Fruit fly (Drosophila melanogaster) whole organism, embryonic: ENCODE results near the gene Sfp93F.
A peak's percentile ranks its signal among the peaks of the same experiment; 100 is the strongest.

ENCODE experiments used
- Abd-B ChIP-seq: fragments of 200-800 bp; sonication (Bioruptor generic); optimal IDR thresholded peaks from 2 replicates; lab custom pipeline; 2018; ENCODE audit warnings: missing biosample characterization, mild to moderate bottlenecking, missing genetic modification characterization, moderate library complexity
- Bgb ChIP-seq: fragments of 200-800 bp; sonication (Bioruptor generic); IDR thresholded peaks from 2 replicates; pipeline ENCODE4 v1.3.6; 2022; ENCODE audit warnings: missing biosample characterization, missing genetic modification characterization; ENCODE audit not compliant: partially characterized antibody
- Bteb2 ChIP-seq: fragments of 200-800 bp; sonication (Bioruptor generic); optimal IDR thresholded peaks from 2 replicates; lab custom pipeline; 2016; ENCODE audit warnings: missing biosample characterization, missing genetic modification characterization
- C15 ChIP-seq: fragments of 200-800 bp; sonication (Bioruptor generic); IDR thresholded peaks from 3 replicates; pipeline ENCODE4 v1.3.6; 2022; ENCODE audit warnings: missing biosample characterization, missing genetic modification characterization
- CG10209 ChIP-seq: fragments of 200-800 bp; sonication (Bioruptor generic); optimal IDR thresholded peaks from 3 replicates; lab custom pipeline; 2017; ENCODE audit warnings: missing biosample characterization, mild to moderate bottlenecking, missing genetic modification characterization, missing genetic modification reagents
- CG11456 ChIP-seq: fragments of 200-800 bp; sonication (Bioruptor generic); IDR thresholded peaks from 3 replicates; pipeline ENCODE4 v1.3.6; 2022; ENCODE audit warnings: missing biosample characterization, missing genetic modification characterization
- CG11723 ChIP-seq: fragments of 200-800 bp; sonication (Bioruptor generic); optimal IDR thresholded peaks from 2 replicates; lab custom pipeline; 2017; ENCODE audit warnings: missing biosample characterization, mild to moderate bottlenecking, missing genetic modification characterization
- CG15269 ChIP-seq: fragments of 200-800 bp; sonication (Bioruptor generic); optimal IDR thresholded peaks from 2 replicates; lab custom pipeline; 2018; ENCODE audit warnings: missing biosample characterization, mild to moderate bottlenecking, missing genetic modification characterization, moderate library complexity
- CG1647 ChIP-seq: fragments of 200-800 bp; sonication (Bioruptor generic); optimal IDR thresholded peaks from 3 replicates; lab custom pipeline; 2016; ENCODE audit warnings: missing biosample characterization, missing genetic modification characterization
- CG17186 ChIP-seq: fragments of 200-800 bp; sonication (Bioruptor generic); optimal IDR thresholded peaks from 3 replicates; lab custom pipeline; 2017; ENCODE audit warnings: missing biosample characterization, missing genetic modification reagents, missing genetic modification characterization
- CG17912 ChIP-seq: fragments of 200-800 bp; sonication (Bioruptor generic); optimal IDR thresholded peaks from 2 replicates; lab custom pipeline; 2018; ENCODE audit warnings: missing biosample characterization, mild to moderate bottlenecking, missing genetic modification characterization
- CG2120 ChIP-seq: fragments of 200-800 bp; sonication (Bioruptor generic); optimal IDR thresholded peaks from 3 replicates; lab custom pipeline; 2016; ENCODE audit warnings: missing biosample characterization, missing genetic modification characterization
- CG42726 ChIP-seq: fragments of 200-800 bp; sonication (Bioruptor generic); IDR thresholded peaks from 2 replicates; pipeline ENCODE4 v1.3.6; 2022; ENCODE audit warnings: missing biosample characterization, missing genetic modification characterization; ENCODE audit not compliant: partially characterized antibody
- CG5245 ChIP-seq: fragments of 200-800 bp; sonication (Bioruptor generic); optimal IDR thresholded peaks from 3 replicates; lab custom pipeline; 2016; ENCODE audit warnings: missing biosample characterization, missing genetic modification characterization
- CHES-1-like ChIP-seq: fragments of 200-800 bp; sonication (Bioruptor generic); optimal IDR thresholded peaks from 2 replicates; lab custom pipeline; 2016; ENCODE audit warnings: missing biosample characterization, missing genetic modification characterization
- D19A ChIP-seq: fragments of 200-800 bp; optimal IDR thresholded peaks from 3 replicates; lab custom pipeline; 2019; ENCODE audit warnings: missing biosample characterization, mild to moderate bottlenecking, missing genetic modification characterization, moderate library complexity
- Dfd ChIP-seq, 2 experiments: fragments of >200 bp; optimal IDR thresholded peaks; 2 replicates each; lab custom pipeline; 2017; ENCODE audit warnings: missing biosample characterization in 2 of 2, missing genetic modification characterization in 2 of 2
- Gsc ChIP-seq: fragments of 200-800 bp; sonication (Bioruptor generic); IDR thresholded peaks from 2 replicates; pipeline ENCODE4 v1.3.6; 2022; ENCODE audit warnings: missing biosample characterization, missing genetic modification characterization
- Gug ChIP-seq: fragments of 200-800 bp; sonication (Bioruptor generic); IDR thresholded peaks from 4 replicates; pipeline ENCODE4 v1.3.6; 2022; ENCODE audit warnings: missing biosample characterization, missing genetic modification characterization
- HHEX ChIP-seq: fragments of 200-800 bp; sonication (Bioruptor generic); optimal IDR thresholded peaks from 3 replicates; lab custom pipeline; 2017; ENCODE audit warnings: missing biosample characterization, mild to moderate bottlenecking, missing genetic modification characterization, missing genetic modification reagents
- HLH4C ChIP-seq: fragments of 200-800 bp; sonication (Bioruptor generic); IDR thresholded peaks from 3 replicates; pipeline ENCODE4 v1.3.6; 2022; ENCODE audit warnings: missing biosample characterization, missing genetic modification characterization; ENCODE audit not compliant: partially characterized antibody
- Hr3 ChIP-seq: fragments of 200-800 bp; sonication (Bioruptor generic); optimal IDR thresholded peaks from 3 replicates; lab custom pipeline; 2016; ENCODE audit warnings: missing biosample characterization, missing genetic modification characterization
- Lhr ChIP-seq: fragments of 200-800 bp; sonication (Bioruptor generic); optimal IDR thresholded peaks from 3 replicates; lab custom pipeline; 2017; ENCODE audit warnings: mild to moderate bottlenecking, missing biosample characterization, missing genetic modification reagents, missing genetic modification characterization
- Neu2 ChIP-seq: fragments of 200-800 bp; sonication (Bioruptor generic); optimal IDR thresholded peaks from 3 replicates; lab custom pipeline; 2016; ENCODE audit warnings: missing biosample characterization, missing genetic modification characterization, borderline replicate concordance
- Nf-YA ChIP-seq: fragments of 200-800 bp; sonication (Bioruptor generic); IDR thresholded peaks from 2 replicates; pipeline ENCODE4 v1.3.6; 2022; ENCODE audit warnings: missing biosample characterization, missing genetic modification characterization
- Nf-YC ChIP-seq: fragments of 200-800 bp; optimal IDR thresholded peaks from 3 replicates; lab custom pipeline; 2019; ENCODE audit warnings: missing biosample characterization, mild to moderate bottlenecking, missing genetic modification characterization, moderate library complexity
- Oaz ChIP-seq: fragments of 200-800 bp; sonication (Bioruptor generic); IDR thresholded peaks from 2 replicates; pipeline ENCODE4 v1.3.6; 2022; ENCODE audit warnings: missing biosample characterization, missing genetic modification characterization
- Optix ChIP-seq: fragments of 200-800 bp; sonication (Bioruptor generic); IDR thresholded peaks from 3 replicates; pipeline ENCODE4 v1.3.6; 2022; ENCODE audit warnings: missing biosample characterization, missing genetic modification characterization
- Poxn ChIP-seq: fragments of 200-800 bp; sonication (Bioruptor generic); IDR thresholded peaks from 2 replicates; pipeline ENCODE4 v1.3.6; 2022; ENCODE audit warnings: missing biosample characterization, missing genetic modification characterization
- Sin3A ChIP-seq: fragments of >200 bp; optimal IDR thresholded peaks from 2 replicates; lab custom pipeline; 2018
- Sox102F ChIP-seq: fragments of 200-800 bp; sonication (Bioruptor generic); optimal IDR thresholded peaks from 2 replicates; lab custom pipeline; 2018; ENCODE audit warnings: missing biosample characterization, mild to moderate bottlenecking, missing genetic modification characterization, moderate library complexity
- ac ChIP-seq: fragments of 200-800 bp; sonication (Bioruptor generic); optimal IDR thresholded peaks from 3 replicates; lab custom pipeline; 2017; ENCODE audit warnings: missing biosample characterization, mild to moderate bottlenecking, missing genetic modification characterization
- ash1 ChIP-seq: fragments of 200-800 bp; sonication (Bioruptor generic); optimal IDR thresholded peaks from 2 replicates; lab custom pipeline; 2018; ENCODE audit warnings: missing biosample characterization, mild to moderate bottlenecking, missing genetic modification characterization
- az2 ChIP-seq: fragments of 200-800 bp; sonication (Bioruptor generic); optimal IDR thresholded peaks from 3 replicates; lab custom pipeline; 2016; ENCODE audit warnings: missing biosample characterization, missing genetic modification characterization
- bsh ChIP-seq, 2 experiments: fragments of 200-800 bp; sonication (Bioruptor generic); optimal IDR thresholded peaks; 2 replicates each; lab custom pipeline; 2017 to 2018; ENCODE audit warnings: mild to moderate bottlenecking in 2 of 2, missing biosample characterization in 2 of 2, missing genetic modification characterization in 2 of 2, moderate library complexity in 1 of 2
- dati ChIP-seq: fragments of 200-800 bp; sonication (Bioruptor generic); IDR thresholded peaks from 2 replicates; pipeline ENCODE4 v1.3.6; 2022; ENCODE audit warnings: missing biosample characterization, missing genetic modification characterization
- dm ChIP-seq: fragments of 200-800 bp; sonication (Bioruptor generic); optimal IDR thresholded peaks from 3 replicates; lab custom pipeline; 2016; ENCODE audit warnings: missing biosample characterization, missing genetic modification characterization
- gcm2 ChIP-seq: fragments of 200-800 bp; sonication (Bioruptor generic); optimal IDR thresholded peaks from 2 replicates; lab custom pipeline; 2016; ENCODE audit warnings: missing biosample characterization, missing genetic modification characterization
- hkb ChIP-seq, 2 experiments: fragments of 200-800 bp in 1 of 2; fragments of >200 bp in 1 of 2; sonication (Bioruptor generic) in 1 of 2; IDR thresholded peaks in 1 of 2; optimal IDR thresholded peaks in 1 of 2; 2 replicates each; pipeline versions ENCODE4 v1.3.6 to Lab custom; 2017 to 2022; ENCODE audit warnings: missing biosample characterization in 1 of 2, missing genetic modification characterization in 1 of 2
- inv ChIP-seq: fragments of 200-800 bp; sonication (Bioruptor generic); IDR thresholded peaks from 2 replicates; pipeline ENCODE4 v1.3.6; 2022; ENCODE audit warnings: missing biosample characterization, missing genetic modification characterization; ENCODE audit not compliant: partially characterized antibody
- lbe ChIP-seq: fragments of 200-800 bp; sonication (Bioruptor generic); optimal IDR thresholded peaks from 2 replicates; lab custom pipeline; 2016; ENCODE audit warnings: missing biosample characterization, mild to moderate bottlenecking, missing genetic modification characterization
- lmd ChIP-seq: fragments of 200-800 bp; sonication (Bioruptor generic); IDR thresholded peaks from 2 replicates; pipeline ENCODE4 v1.3.6; 2022; ENCODE audit warnings: missing biosample characterization, missing genetic modification characterization
- onecut ChIP-seq: fragments of 200-800 bp; sonication (Bioruptor generic); IDR thresholded peaks from 2 replicates; pipeline ENCODE4 v1.3.6; 2022; ENCODE audit warnings: missing biosample characterization, missing genetic modification characterization
- pita ChIP-seq: fragments of 200-800 bp; sonication (Bioruptor generic); optimal IDR thresholded peaks from 2 replicates; lab custom pipeline; 2017; ENCODE audit warnings: missing biosample characterization, mild to moderate bottlenecking, missing genetic modification characterization
- psq ChIP-seq: fragments of 200-800 bp; sonication (Bioruptor generic); optimal IDR thresholded peaks from 2 replicates; lab custom pipeline; 2017; ENCODE audit warnings: missing biosample characterization, missing genetic modification characterization
- row ChIP-seq: fragments of 200-800 bp; sonication (Bioruptor generic); IDR thresholded peaks from 3 replicates; pipeline ENCODE4 v1.3.6; 2022; ENCODE audit warnings: missing biosample characterization, missing genetic modification characterization
- sens ChIP-seq: fragments of 200-800 bp; sonication (Bioruptor generic); peaks from one replicate; lab custom pipeline; 2016; ENCODE audit warnings: missing biosample characterization, missing genetic modification characterization
- sens-2 ChIP-seq: fragments of 200-800 bp; sonication (Bioruptor generic); IDR thresholded peaks from 2 replicates; pipeline ENCODE4 v1.3.6; 2022; ENCODE audit warnings: missing biosample characterization, missing genetic modification characterization
- stc ChIP-seq: fragments of 200-800 bp; sonication (Bioruptor generic); IDR thresholded peaks from 2 replicates; pipeline ENCODE4 v1.3.6; 2022; ENCODE audit warnings: missing biosample characterization, missing genetic modification characterization
- tgo ChIP-seq: fragments of 200-800 bp; sonication (Bioruptor generic); IDR thresholded peaks from 3 replicates; pipeline ENCODE4 v1.3.6; 2022; ENCODE audit warnings: missing biosample characterization, missing genetic modification characterization
- tna ChIP-seq: fragments of 200-800 bp; sonication (Bioruptor generic); IDR thresholded peaks from 2 replicates; pipeline ENCODE4 v1.3.6; 2022; ENCODE audit warnings: missing biosample characterization, missing genetic modification characterization; ENCODE audit not compliant: partially characterized antibody
- vfl ChIP-seq: fragments of 200-800 bp; sonication (Bioruptor generic); optimal IDR thresholded peaks from 2 replicates; lab custom pipeline; 2016; ENCODE audit warnings: missing biosample characterization, missing genetic modification characterization

The Sfp93F gene

DNA sequence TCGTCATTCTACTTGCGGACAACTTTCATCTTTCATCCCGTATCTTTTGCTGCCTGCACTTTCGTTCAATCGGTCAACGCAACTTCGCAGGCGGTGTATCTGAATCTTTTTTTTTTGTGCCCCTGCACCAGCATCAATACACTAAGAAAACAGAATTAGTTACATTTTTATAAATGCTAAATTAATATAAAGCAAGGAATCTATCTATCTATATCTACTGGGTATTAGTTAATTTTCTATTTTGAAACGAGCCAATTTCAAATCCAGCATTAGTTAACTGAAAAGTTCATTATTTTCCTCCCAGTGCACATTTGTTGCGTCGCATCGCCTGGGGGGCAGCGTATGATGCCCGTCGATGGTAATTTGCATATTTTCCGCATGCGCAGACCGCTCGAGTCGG lies 3.2 kb downstream of the Sfp93F start (continued):
- no peak for TF ChIP-seq Gug (GFP tag; lab: Robert Waterston, UW)
- no peak for TF ChIP-seq Dfd (GFP tag; optimal IDR thresholded peaks at IDR 0.05; lab: Kevin White, UChicago)
- no peak for TF ChIP-seq CHES-1-like (GFP tag; lab: Kevin White, UChicago)
- TF ChIP-seq CG5245 (GFP tag; lab: Kevin White, UChicago) = peak; percentile 3
- no peak for TF ChIP-seq stc (GFP tag; lab: Robert Waterston, UW)
- no peak for TF ChIP-seq CG17186 (GFP tag; lab: Kevin White, UChicago)
- no peak for TF ChIP-seq Neu2
- TF ChIP-seq Lhr (GFP tag; lab: Kevin White, UChicago) = no peak
- no peak for TF ChIP-seq HHEX (GFP tag; lab: Kevin White, UChicago)
- TF ChIP-seq CG11723 (GFP tag; lab: Kevin White, UChicago) = no peak
- no peak for TF ChIP-seq sens-2
- no peak for TF ChIP-seq inv (GFP tag; lab: Robert Waterston, UW)
- TF ChIP-seq CG11456 (GFP tag; lab: Robert Waterston, UW) = 0 out of 3 replicates have a peak, but pooled peaks have one; percentile 15
- TF ChIP-seq bsh (GFP tag; optimal IDR thresholded peaks at IDR 0.05; lab: Kevin White, UChicago) = peak in 1 of 2 experiments; percentile 37
- no peak for TF ChIP-seq gcm2 (GFP tag; lab: Kevin White, UChicago)
- TF ChIP-seq CG15269 = no peak
- peak; percentile 69 for TF ChIP-seq sens (GFP tag; lab: Kevin White, UChicago)
- TF ChIP-seq Sox102F (GFP tag; lab: Kevin White, UChicago) = peak; percentile 35
- no peak for TF ChIP-seq dati (GFP tag; lab: Robert Waterston, UW)
- TF ChIP-seq Abd-B (GFP tag; lab: Kevin White, UChicago) = no peak
- no peak for TF ChIP-seq C15 (GFP tag; lab: Robert Waterston, UW)
- no peak for TF ChIP-seq vfl (GFP tag; lab: Kevin White, UChicago)
- peak; percentile 34; the same call in 1 of the 3 replicates for TF ChIP-seq row
- TF ChIP-seq Nf-YC = no peak
- no peak for TF ChIP-seq Hr3
- TF ChIP-seq CG10209 (GFP tag; lab: Kevin White, UChicago) = no peak
- no peak for TF ChIP-seq ac (GFP tag; lab: Kevin White, UChicago)
- no peak for TF ChIP-seq Optix (GFP tag; lab: Robert Waterston, UW)
- no peak for TF ChIP-seq HLH4C (GFP tag; lab: Robert Waterston, UW)
- no peak for TF ChIP-seq CG17912 (GFP tag; lab: Kevin White, UChicago)
- TF ChIP-seq CG1647 (GFP tag; lab: Kevin White, UChicago) = no peak
- 0 out of 2 replicates have a peak, but pooled peaks have one; percentile 7 for TF ChIP-seq lmd (GFP tag; lab: Robert Waterston, UW)
- no peak for TF ChIP-seq psq (GFP tag; lab: Kevin White, UChicago)
- TF ChIP-seq tna (GFP tag; lab: Robert Waterston, UW) = no peak
- TF ChIP-seq ash1 = no peak
- TF ChIP-seq CG2120 = no peak
- no peak for TF ChIP-seq Nf-YA (GFP tag; lab: Robert Waterston, UW)
- no peak for TF ChIP-seq dm (GFP tag; lab: Kevin White, UChicago)
- no peak for TF ChIP-seq pita (GFP tag; lab: Kevin White, UChicago)
- no peak for TF ChIP-seq onecut (GFP tag; lab: Robert Waterston, UW)
- TF ChIP-seq Bgb (GFP tag; lab: Robert Waterston, UW) = no peak
- TF ChIP-seq Gsc (GFP tag; lab: Robert Waterston, UW) = no peak
- TF ChIP-seq Oaz (GFP tag; lab: Robert Waterston, UW) = no peak
- TF ChIP-seq hkb (optimal IDR thresholded peaks at IDR 0.05; lab: Kevin White, UChicago) = no peak
- TF ChIP-seq hkb (GFP tag; IDR thresholded peaks at IDR 0.05; lab: Robert Waterston, UW) = 0 out of 2 replicates have a peak, but pooled peaks have one; percentile 16
- TF ChIP-seq Poxn (GFP tag; lab: Robert Waterston, UW) = no peak
- no peak for TF ChIP-seq Bteb2
- TF ChIP-seq D19A (tag; lab: Kevin White, UChicago) = no peak
- TF ChIP-seq CG42726 = no peak
- TF ChIP-seq Sin3A (lab: Kevin White, UChicago) = no peak
- 0 out of 3 replicates have a peak, but pooled peaks have one; percentile 26 for TF ChIP-seq tgo (GFP tag; lab: Robert Waterston, UW)
- peak; percentile 17 for TF ChIP-seq az2 (GFP tag; lab: Kevin White, UChicago)
- no peak for TF ChIP-seq lbe
